Fruit fly (Drosophila melanogaster) whole organism, prepupa: ENCODE measurements around the gene Tep1.

Experiments used
- Blimp-1 ChIP-seq: fragments of 200-800 bp; sonication (Bioruptor generic); optimal IDR thresholded peaks from 3 replicates; lab custom pipeline; 2017; ENCODE audit warnings: missing biosample characterization, missing genetic modification characterization, mild to moderate bottlenecking, moderate library complexity, missing genetic modification reagents
- CG10669 ChIP-seq: fragments of 200-800 bp; sonication (Bioruptor generic); optimal IDR thresholded peaks from 3 replicates; lab custom pipeline; 2018; ENCODE audit warnings: missing biosample characterization, mild to moderate bottlenecking, missing genetic modification characterization, moderate library complexity
- CG11294 ChIP-seq: fragments of 200-800 bp; sonication (Bioruptor generic); IDR thresholded peaks from 2 replicates; pipeline ENCODE4 v1.3.6; 2022; ENCODE audit warnings: missing biosample characterization, missing genetic modification characterization
- CG11762 ChIP-seq: fragments of 200-800 bp; sonication (Bioruptor generic); optimal IDR thresholded peaks from 3 replicates; lab custom pipeline; 2016; ENCODE audit warnings: missing biosample characterization, missing genetic modification characterization; ENCODE audit not compliant: insufficient read depth
- CG11902 ChIP-seq: fragments of 200-800 bp; sonication (Bioruptor generic); optimal IDR thresholded peaks from 3 replicates; lab custom pipeline; 2016; ENCODE audit warnings: missing biosample characterization, missing genetic modification characterization
- CG15336 ChIP-seq: fragments of 200-800 bp; sonication (Bioruptor generic); IDR thresholded peaks from 2 replicates; pipeline ENCODE4 v1.3.6; 2022; ENCODE audit warnings: missing biosample characterization, missing genetic modification characterization
- CG1621 ChIP-seq: fragments of 200-800 bp; sonication (Bioruptor generic); optimal IDR thresholded peaks from 3 replicates; lab custom pipeline; 2018; ENCODE audit warnings: missing biosample characterization, mild to moderate bottlenecking, missing genetic modification characterization
- CG16779 ChIP-seq: fragments of 200-800 bp; sonication (Bioruptor generic); optimal IDR thresholded peaks from 3 replicates; lab custom pipeline; 2017; ENCODE audit warnings: missing biosample characterization, mild to moderate bottlenecking, missing genetic modification characterization
- CG3032 ChIP-seq: fragments of 200-800 bp; optimal IDR thresholded peaks from 2 replicates; lab custom pipeline; 2019; ENCODE audit warnings: missing biosample characterization, mild to moderate bottlenecking, missing genetic modification characterization, moderate library complexity
- CG31627 ChIP-seq: fragments of 200-800 bp; sonication (Bioruptor generic); optimal IDR thresholded peaks from 3 replicates; lab custom pipeline; 2016; ENCODE audit warnings: missing biosample characterization, missing genetic modification characterization
- CG32006 ChIP-seq: fragments of 200-800 bp; sonication (Bioruptor generic); optimal IDR thresholded peaks from 3 replicates; lab custom pipeline; 2017; ENCODE audit warnings: missing biosample characterization, mild to moderate bottlenecking, missing genetic modification characterization
- CG3919 ChIP-seq: fragments of 200-800 bp; sonication (Bioruptor generic); optimal IDR thresholded peaks from 3 replicates; lab custom pipeline; 2016; ENCODE audit warnings: missing biosample characterization, missing genetic modification characterization
- CG4318 ChIP-seq: fragments of 200-800 bp; sonication (Bioruptor generic); optimal IDR thresholded peaks from 3 replicates; lab custom pipeline; 2017; ENCODE audit warnings: missing biosample characterization, mild to moderate bottlenecking, missing genetic modification characterization
- CG6163 ChIP-seq: fragments of 200-800 bp; sonication (Bioruptor generic); IDR thresholded peaks from 3 replicates; pipeline ENCODE4 v1.3.6; 2022; ENCODE audit warnings: missing biosample characterization, missing genetic modification characterization
- CG6276 ChIP-seq: fragments of 200-800 bp; sonication (Bioruptor generic); optimal IDR thresholded peaks from 2 replicates; lab custom pipeline; 2017; ENCODE audit warnings: missing biosample characterization, mild to moderate bottlenecking, missing genetic modification characterization
- CG6792 ChIP-seq: fragments of 200-800 bp; sonication (Bioruptor generic); optimal IDR thresholded peaks from 3 replicates; lab custom pipeline; 2016; ENCODE audit warnings: missing biosample characterization, missing genetic modification characterization
- CG6808 ChIP-seq: fragments of 200-800 bp; sonication (Bioruptor generic); optimal IDR thresholded peaks from 3 replicates; lab custom pipeline; 2017; ENCODE audit warnings: missing biosample characterization, missing genetic modification characterization, mild to moderate bottlenecking, moderate library complexity, missing genetic modification reagents
- CG6854 ChIP-seq: fragments of 200-800 bp; sonication (Bioruptor generic); optimal IDR thresholded peaks from 2 replicates; lab custom pipeline; 2017; ENCODE audit warnings: missing biosample characterization, mild to moderate bottlenecking, missing genetic modification characterization
- CG8119 ChIP-seq: fragments of 200-800 bp; sonication (Bioruptor generic); IDR thresholded peaks from 3 replicates; pipeline ENCODE4 v1.3.6; 2022; ENCODE audit warnings: missing biosample characterization, missing genetic modification characterization
- CG8319 ChIP-seq: fragments of 200-800 bp; sonication (Bioruptor generic); optimal IDR thresholded peaks from 3 replicates; lab custom pipeline; 2016; ENCODE audit warnings: missing biosample characterization, missing genetic modification characterization
- CG8632 ChIP-seq: fragments of 200-800 bp; sonication (Bioruptor generic); optimal IDR thresholded peaks from 3 replicates; lab custom pipeline; 2016; ENCODE audit warnings: missing biosample characterization, missing genetic modification characterization
- CG9139 ChIP-seq: fragments of 200-800 bp; sonication (Bioruptor generic); optimal IDR thresholded peaks from 3 replicates; lab custom pipeline; 2017; ENCODE audit warnings: missing biosample characterization, mild to moderate bottlenecking, missing genetic modification characterization
- Eip75B ChIP-seq: fragments of 200-800 bp; sonication (Bioruptor generic); optimal IDR thresholded peaks from 3 replicates; lab custom pipeline; 2016; ENCODE audit warnings: missing biosample characterization, missing genetic modification characterization
- Eip78C ChIP-seq: fragments of 200-800 bp; sonication (Bioruptor generic); peaks from one replicate; lab custom pipeline; 2016; ENCODE audit warnings: missing biosample characterization, missing genetic modification characterization
- Eip93F ChIP-seq: fragments of 200-800 bp; sonication (Bioruptor generic); optimal IDR thresholded peaks from 2 replicates; lab custom pipeline; 2016; ENCODE audit warnings: missing biosample characterization, mild to moderate bottlenecking, missing genetic modification characterization
- Ets21C ChIP-seq: fragments of 200-800 bp; sonication (Bioruptor generic); optimal IDR thresholded peaks from 3 replicates; lab custom pipeline; 2016; ENCODE audit warnings: missing biosample characterization, missing genetic modification characterization
- Ets96B ChIP-seq: fragments of 200-800 bp; optimal IDR thresholded peaks from 2 replicates; lab custom pipeline; 2019; ENCODE audit warnings: missing biosample characterization, mild to moderate bottlenecking, missing genetic modification characterization, moderate library complexity
- Gug ChIP-seq: fragments of 200-800 bp; sonication (Bioruptor generic); IDR thresholded peaks from 2 replicates; pipeline ENCODE4 v1.3.6; 2022; ENCODE audit warnings: missing biosample characterization, missing genetic modification characterization
- Hr38 ChIP-seq: sonication (Bioruptor generic); optimal IDR thresholded peaks from 2 replicates; lab custom pipeline; 2016; ENCODE audit warnings: missing biosample characterization, missing genetic modification characterization
- Hr39 ChIP-seq: fragments of 200-800 bp; sonication (Bioruptor generic); optimal IDR thresholded peaks from 2 replicates; lab custom pipeline; 2016; ENCODE audit warnings: missing biosample characterization, missing genetic modification characterization
- Hr4 ChIP-seq: fragments of 200-800 bp; sonication (Bioruptor generic); optimal IDR thresholded peaks from 3 replicates; lab custom pipeline; 2016; ENCODE audit warnings: missing biosample characterization, missing genetic modification characterization
- Lpt ChIP-seq: fragments of 200-800 bp; sonication (Bioruptor generic); optimal IDR thresholded peaks from 3 replicates; lab custom pipeline; 2016; ENCODE audit warnings: missing biosample characterization, missing genetic modification characterization
- Met ChIP-seq: fragments of 200-800 bp; sonication (Bioruptor generic); optimal IDR thresholded peaks from 3 replicates; lab custom pipeline; 2016; ENCODE audit warnings: missing biosample characterization, missing genetic modification characterization
- OdsH ChIP-seq: fragments of 200-800 bp; sonication (Bioruptor generic); optimal IDR thresholded peaks from 3 replicates; lab custom pipeline; 2016; ENCODE audit warnings: missing biosample characterization, missing genetic modification characterization
- Sox102F ChIP-seq: fragments of 200-800 bp; sonication (Bioruptor generic); optimal IDR thresholded peaks from 2 replicates; lab custom pipeline; 2016; ENCODE audit warnings: missing biosample characterization, mild to moderate bottlenecking, missing genetic modification characterization
- Sox14 ChIP-seq: fragments of 200-800 bp; sonication (Bioruptor generic); optimal IDR thresholded peaks from 3 replicates; lab custom pipeline; 2016; ENCODE audit warnings: missing biosample characterization, missing genetic modification characterization
- Sox15 ChIP-seq: fragments of 200-800 bp; sonication (Bioruptor generic); optimal IDR thresholded peaks from 3 replicates; lab custom pipeline; 2016; ENCODE audit warnings: missing biosample characterization, missing genetic modification characterization
- achi ChIP-seq: fragments of 200-800 bp; sonication (Bioruptor generic); optimal IDR thresholded peaks from 3 replicates; lab custom pipeline; 2016; ENCODE audit warnings: missing biosample characterization, missing genetic modification characterization
- acj6 ChIP-seq: fragments of 200-800 bp; sonication (Bioruptor generic); optimal IDR thresholded peaks from 3 replicates; lab custom pipeline; 2016; ENCODE audit warnings: missing biosample characterization, missing genetic modification characterization
- cyc ChIP-seq: fragments of 200-800 bp; sonication (Bioruptor generic); optimal IDR thresholded peaks from 3 replicates; lab custom pipeline; 2016; ENCODE audit warnings: missing biosample characterization, missing genetic modification characterization
- dac ChIP-seq: fragments of 200-800 bp; sonication (Bioruptor generic); optimal IDR thresholded peaks from 2 replicates; lab custom pipeline; 2017; ENCODE audit warnings: missing biosample characterization, mild to moderate bottlenecking, missing genetic modification characterization
- eg ChIP-seq: fragments of 200-800 bp; sonication (Bioruptor generic); IDR thresholded peaks from 3 replicates; pipeline ENCODE4 v1.3.6; 2022; ENCODE audit warnings: missing biosample characterization, missing genetic modification characterization
- esn ChIP-seq: fragments of 200-800 bp; sonication (Bioruptor generic); optimal IDR thresholded peaks from 2 replicates; lab custom pipeline; 2016; ENCODE audit warnings: missing biosample characterization, mild to moderate bottlenecking, missing genetic modification characterization, moderate library complexity
- fd59A ChIP-seq: fragments of 200-800 bp; sonication (Bioruptor generic); optimal IDR thresholded peaks from 2 replicates; lab custom pipeline; 2017; ENCODE audit warnings: missing biosample characterization, mild to moderate bottlenecking, missing genetic modification characterization, missing genetic modification reagents
- fd85E ChIP-seq: fragments of 200-800 bp; sonication (Bioruptor generic); optimal IDR thresholded peaks from 3 replicates; lab custom pipeline; 2016; ENCODE audit warnings: missing biosample characterization, missing genetic modification characterization
- fkh ChIP-seq: fragments of 200-800 bp; sonication (Bioruptor generic); optimal IDR thresholded peaks from 3 replicates; lab custom pipeline; 2017; ENCODE audit warnings: missing biosample characterization, mild to moderate bottlenecking, missing genetic modification characterization, moderate library complexity
- lz ChIP-seq: fragments of 200-800 bp; sonication (Bioruptor generic); optimal IDR thresholded peaks from 3 replicates; lab custom pipeline; 2016; ENCODE audit warnings: missing biosample characterization, missing genetic modification characterization
- net ChIP-seq: fragments of 200-800 bp; sonication (Bioruptor generic); optimal IDR thresholded peaks from 3 replicates; lab custom pipeline; 2016; ENCODE audit warnings: missing biosample characterization, missing genetic modification characterization
- pdm3 ChIP-seq: fragments of 200-800 bp; sonication (Bioruptor generic); optimal IDR thresholded peaks from 3 replicates; lab custom pipeline; 2016; ENCODE audit warnings: missing biosample characterization, missing genetic modification characterization
- salr ChIP-seq, 2 experiments: fragments of 200-800 bp; sonication (Bioruptor generic); optimal IDR thresholded peaks; 3 replicates each; lab custom pipeline; 2016 to 2018; ENCODE audit warnings: missing biosample characterization in 2 of 2, missing genetic modification characterization in 2 of 2, mild to moderate bottlenecking in 1 of 2
- vri ChIP-seq: fragments of 200-800 bp; sonication (Bioruptor generic); optimal IDR thresholded peaks from 3 replicates; lab custom pipeline; 2016; ENCODE audit warnings: missing biosample characterization, mild to moderate bottlenecking, missing genetic modification characterization

Tep1 gene

DNA sequence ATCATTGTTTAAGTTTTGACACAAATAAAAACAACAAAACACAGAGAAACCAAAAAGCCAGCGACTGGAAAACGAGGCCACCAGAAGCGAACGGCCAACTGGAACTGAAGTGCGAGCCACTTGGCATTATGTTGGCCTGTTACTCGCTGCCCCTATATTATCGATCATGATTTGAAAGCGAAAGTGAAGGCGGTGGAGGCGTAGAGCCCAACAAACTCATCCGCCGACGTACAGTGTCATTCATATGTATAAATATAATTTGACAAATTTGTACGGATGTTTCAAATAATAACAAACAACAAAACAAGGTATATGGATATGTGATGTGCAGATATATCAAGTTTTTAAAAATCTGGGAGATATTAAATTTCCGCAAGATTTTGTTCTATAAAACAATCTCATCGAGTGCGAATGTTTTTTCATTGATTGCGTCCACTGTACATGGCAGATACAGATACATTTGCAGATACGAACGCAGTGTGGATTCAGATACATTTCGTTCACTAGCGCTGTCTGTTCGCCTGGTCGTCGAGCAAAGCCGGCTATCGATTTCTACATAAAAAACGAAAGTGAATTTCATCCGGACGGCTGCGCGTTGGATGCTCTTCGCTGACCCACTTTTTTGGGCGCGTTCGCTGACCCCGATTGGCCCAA lies 17.5 kb upstream of the Tep1 start:
- peak; percentile 22 for TF ChIP-seq Hr38 (GFP tag; lab: Kevin White, UChicago)
- peak; percentile 98 for TF ChIP-seq pdm3 (GFP tag; lab: Kevin White, UChicago)
- peak; percentile 94 for TF ChIP-seq CG11762 (GFP tag; lab: Kevin White, UChicago)
- TF ChIP-seq Blimp-1 (GFP tag; lab: Kevin White, UChicago), result peak; percentile 100
- TF ChIP-seq CG6808 (GFP tag; lab: Kevin White, UChicago), result peak; percentile 91
- TF ChIP-seq CG4318, result peak; percentile 89
- TF ChIP-seq CG8119 (GFP tag; lab: Robert Waterston, UW), result peak; percentile 95
- TF ChIP-seq cyc (GFP tag; lab: Kevin White, UChicago), result peak; percentile 97
- TF ChIP-seq CG32006, result peak; percentile 94
- peak; percentile 95 for TF ChIP-seq CG15336 (GFP tag; lab: Robert Waterston, UW)
- TF ChIP-seq CG3032 (tag; lab: Kevin White, UChicago), result peak; percentile 92
- peak; percentile 95 for TF ChIP-seq CG10669 (GFP tag; lab: Kevin White, UChicago)
- peak; percentile 92 for TF ChIP-seq Lpt
- TF ChIP-seq CG3919, result peak; percentile 95
- peak; percentile 93 for TF ChIP-seq fd85E (GFP tag; lab: Kevin White, UChicago)
- peak; percentile 99 for TF ChIP-seq Hr39 (GFP tag; lab: Kevin White, UChicago)
- TF ChIP-seq lz (GFP tag; lab: Kevin White, UChicago), result peak; percentile 99
- TF ChIP-seq Eip78C (GFP tag; lab: Kevin White, UChicago), result peak; percentile 99
- TF ChIP-seq CG6163 (GFP tag; lab: Robert Waterston, UW), result peak; percentile 96
- peak; percentile 73 for TF ChIP-seq CG9139 (GFP tag; lab: Kevin White, UChicago)
- TF ChIP-seq Sox15 (GFP tag; lab: Kevin White, UChicago), result peak; percentile 97
- TF ChIP-seq vri (GFP tag; lab: Kevin White, UChicago), result peak; percentile 86
- peak; percentile 97 for TF ChIP-seq Sox14 (GFP tag; lab: Kevin White, UChicago)
- TF ChIP-seq acj6 (GFP tag; lab: Kevin White, UChicago), result peak; percentile 98
- peak; percentile 88 for TF ChIP-seq CG11294 (GFP tag; lab: Robert Waterston, UW)
- TF ChIP-seq salr (GFP tag; optimal IDR thresholded peaks at IDR 0.05; lab: Kevin White, UChicago), result peak; percentile 92
- TF ChIP-seq Eip93F, result peak; percentile 80
- peak; percentile 97 for TF ChIP-seq Eip75B (GFP tag; lab: Kevin White, UChicago)
- TF ChIP-seq fkh (GFP tag; lab: Kevin White, UChicago), result peak; percentile 70
- peak; percentile 96 for TF ChIP-seq CG8632 (GFP tag; lab: Kevin White, UChicago)
- TF ChIP-seq Ets96B (tag; lab: Kevin White, UChicago), result peak; percentile 96
- peak; percentile 96 for TF ChIP-seq achi
- TF ChIP-seq CG31627, result peak; percentile 98
- peak; percentile 95 for TF ChIP-seq CG11902 (GFP tag; lab: Kevin White, UChicago)
- TF ChIP-seq CG1621, result peak; percentile 97
- TF ChIP-seq Gug (GFP tag; lab: Robert Waterston, UW), result peak; percentile 89
- peak; percentile 98 for TF ChIP-seq OdsH (GFP tag; lab: Kevin White, UChicago)
- TF ChIP-seq CG8319 (GFP tag; lab: Kevin White, UChicago), result peak; percentile 97
- TF ChIP-seq CG6792 (GFP tag; lab: Kevin White, UChicago), result peak; percentile 97
- TF ChIP-seq CG6854 (GFP tag; lab: Kevin White, UChicago), result peak; percentile 73
- TF ChIP-seq dac (GFP tag; lab: Kevin White, UChicago), result peak; percentile 86
- peak; percentile 97 for TF ChIP-seq net (GFP tag; lab: Kevin White, UChicago)
- TF ChIP-seq Met (GFP tag; lab: Kevin White, UChicago), result peak; percentile 97
- peak; percentile 98 for TF ChIP-seq Sox102F (GFP tag; lab: Kevin White, UChicago)
- peak; percentile 99 for TF ChIP-seq Hr4 (GFP tag; lab: Kevin White, UChicago)
- TF ChIP-seq Ets21C (GFP tag; lab: Kevin White, UChicago), result peak; percentile 97
- peak; percentile 93 for TF ChIP-seq eg (GFP tag; lab: Robert Waterston, UW)
- peak; percentile 83 for TF ChIP-seq CG6276 (GFP tag; lab: Kevin White, UChicago)
- peak; percentile 97 for TF ChIP-seq fd59A
- TF ChIP-seq esn (GFP tag; lab: Kevin White, UChicago), result peak; percentile 99
- peak; percentile 90 for TF ChIP-seq CG16779
